Fruit fly (Drosophila melanogaster): ENCODE data around the gene CG4230.

CG4230 gene

DNA sequence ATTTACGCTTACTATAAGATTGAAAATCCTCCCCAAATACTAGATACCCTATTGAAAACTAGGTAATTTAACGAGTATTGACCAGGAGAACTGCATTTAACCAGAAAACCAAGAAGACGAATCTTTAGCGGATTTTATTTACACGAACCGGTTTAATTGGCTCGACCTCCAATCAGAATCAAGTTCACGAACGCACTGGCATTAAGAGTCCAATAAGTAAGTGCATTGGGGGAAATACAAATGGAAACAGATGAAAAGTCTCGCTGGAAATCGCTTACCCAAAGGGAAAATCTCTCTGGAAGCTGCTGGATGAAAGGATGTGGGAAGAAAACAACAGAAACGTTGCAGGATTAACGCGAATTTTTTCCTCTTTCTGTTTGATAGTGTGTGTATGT lies 3.4 kb upstream of the CG4230 start:
- no peak for TF ChIP-seq Ets21C (GFP tag; optimal IDR thresholded peaks at IDR 0.05)
- TF ChIP-seq CG6792 (GFP tag; optimal IDR thresholded peaks at IDR 0.05), result no peak
- TF ChIP-seq ss (GFP tag; optimal IDR thresholded peaks at IDR 0.05), result no peak
- TF ChIP-seq CG8319 (GFP tag; optimal IDR thresholded peaks at IDR 0.05), result no peak
- no peak for TF ChIP-seq CG34406 (GFP tag; optimal IDR thresholded peaks at IDR 0.05)
- TF ChIP-seq Ets96B (tag; optimal IDR thresholded peaks at IDR 0.05), result no peak
- TF ChIP-seq topi (GFP tag; optimal IDR thresholded peaks at IDR 0.05), result no peak
- TF ChIP-seq fkh (GFP tag; optimal IDR thresholded peaks at IDR 0.05), result no peak
- no peak for TF ChIP-seq Met (GFP tag; optimal IDR thresholded peaks at IDR 0.05)
- no peak for TF ChIP-seq CG11762 (GFP tag; optimal IDR thresholded peaks at IDR 0.05; ENCODE audit: insufficient read depth)
- TF ChIP-seq CG8632 (GFP tag; optimal IDR thresholded peaks at IDR 0.05), result no peak
- TF ChIP-seq dsx (GFP tag; optimal IDR thresholded peaks at IDR 0.05; ENCODE audit: poor library complexity, severe bottlenecking), result no peak
- TF ChIP-seq achi (GFP tag; optimal IDR thresholded peaks at IDR 0.05), result no peak
- no peak for TF ChIP-seq dac (GFP tag; optimal IDR thresholded peaks at IDR 0.05)
- no peak for TF ChIP-seq CG8119 (GFP tag; IDR thresholded peaks at IDR 0.05)
- TF ChIP-seq CG32006 (GFP tag; optimal IDR thresholded peaks at IDR 0.05), result no peak
- no peak for TF ChIP-seq fd85E (GFP tag; optimal IDR thresholded peaks at IDR 0.05)
- no peak for TF ChIP-seq CG3032 (tag; optimal IDR thresholded peaks at IDR 0.05)

DNA sequence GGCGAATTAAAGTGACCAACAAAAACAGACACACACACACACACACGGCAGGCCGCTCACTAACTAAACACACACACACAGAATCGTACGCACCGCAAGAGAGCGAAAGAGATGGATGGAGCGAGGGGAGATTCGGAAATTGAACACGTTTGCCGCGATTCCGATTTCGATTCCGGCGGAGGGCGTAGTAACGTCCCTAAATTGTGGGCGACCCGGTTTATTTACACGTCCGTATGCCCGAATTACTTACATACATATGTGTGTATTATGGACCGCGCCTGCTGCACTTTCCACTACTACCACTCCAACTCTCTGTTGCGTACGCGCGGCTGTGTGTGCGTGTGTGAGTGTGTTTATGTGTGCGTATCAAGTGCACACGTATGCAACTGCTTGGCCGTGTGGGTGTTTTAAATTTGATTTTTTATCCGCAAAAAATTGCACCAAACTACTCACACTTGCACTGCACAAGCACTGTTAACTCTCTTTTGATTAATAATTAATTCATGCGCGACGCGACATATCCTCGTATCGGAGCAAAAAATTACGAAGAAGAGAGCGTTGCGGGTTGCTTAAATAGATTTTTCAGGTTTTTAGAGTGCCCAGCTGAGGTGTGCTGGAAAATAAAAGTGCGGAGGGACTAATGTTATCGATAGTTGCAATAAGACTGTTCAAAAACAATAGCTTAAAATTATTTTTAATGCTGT lies 2.9 kb upstream of the CG4230 start, which contains the start of gene Pgant5:
TSS of gene Pgant5 (minus strand) at position 601 of the 704 bp plus-strand sequence.
- TF ChIP-seq Gug (GFP tag; IDR thresholded peaks at IDR 0.05) (no peak), CG6792 (GFP tag; optimal IDR thresholded peaks at IDR 0.05) (peak; percentile 10), CG6276 (GFP tag; optimal IDR thresholded peaks at IDR 0.05) (peak; percentile 13), Eip93F (GFP tag; optimal IDR thresholded peaks at IDR 0.05) (no peak), dac (GFP tag; optimal IDR thresholded peaks at IDR 0.05) (no peak), Eip78C (GFP tag) (peak; percentile 73), Hr38 (GFP tag; optimal IDR thresholded peaks at IDR 0.05) (no peak), dsx (GFP tag; optimal IDR thresholded peaks at IDR 0.05; ENCODE audit: poor library complexity, severe bottlenecking) (peak; percentile 26), OdsH (GFP tag; optimal IDR thresholded peaks at IDR 0.05) (no peak), net (GFP tag; optimal IDR thresholded peaks at IDR 0.05) (peak; percentile 20), spab (GFP tag; optimal IDR thresholded peaks at IDR 0.05) (no peak), eg (GFP tag; IDR thresholded peaks at IDR 0.05) (peak; percentile 32; the same call in 1 of the 3 replicates), esn (GFP tag; optimal IDR thresholded peaks at IDR 0.05) (peak; percentile 40), fd59A (GFP tag; optimal IDR thresholded peaks at IDR 0.05) (no peak), Sox14 (GFP tag; optimal IDR thresholded peaks at IDR 0.05) (peak; percentile 27), CG11902 (GFP tag; optimal IDR thresholded peaks at IDR 0.05) (no peak), CG10669 (GFP tag; optimal IDR thresholded peaks at IDR 0.05) (no peak), Met (GFP tag; optimal IDR thresholded peaks at IDR 0.05) (peak; percentile 15), CG34406 (GFP tag; optimal IDR thresholded peaks at IDR 0.05) (no peak), CG10631 (GFP tag; optimal IDR thresholded peaks at IDR 0.05) (no peak), fd85E (GFP tag; optimal IDR thresholded peaks at IDR 0.05) (no peak), salr (GFP tag; optimal IDR thresholded peaks at IDR 0.05) (peak in 1 of 2 experiments; percentile 2), achi (GFP tag; optimal IDR thresholded peaks at IDR 0.05) (no peak), Blimp-1 (GFP tag; optimal IDR thresholded peaks at IDR 0.05) (no peak), Ets96B (tag; optimal IDR thresholded peaks at IDR 0.05) (peak; percentile 9), CG11294 (GFP tag; IDR thresholded peaks at IDR 0.05) (no peak), Sox102F (GFP tag; optimal IDR thresholded peaks at IDR 0.05) (peak; percentile 45), CG3032 (tag; optimal IDR thresholded peaks at IDR 0.05) (no peak), CG7368 (GFP tag; optimal IDR thresholded peaks at IDR 0.05) (no peak), CG6808 (GFP tag; optimal IDR thresholded peaks at IDR 0.05) (peak; percentile 40), CG9139 (GFP tag; optimal IDR thresholded peaks at IDR 0.05) (no peak), lz (GFP tag; optimal IDR thresholded peaks at IDR 0.05) (peak; percentile 6), CG31627 (GFP tag; optimal IDR thresholded peaks at IDR 0.05) (no peak), acj6 (GFP tag; optimal IDR thresholded peaks at IDR 0.05) (no peak), CG8319 (GFP tag; optimal IDR thresholded peaks at IDR 0.05) (no peak), Sox15 (GFP tag; optimal IDR thresholded peaks at IDR 0.05) (no peak), CG32006 (GFP tag; optimal IDR thresholded peaks at IDR 0.05) (peak; percentile 17), vri (GFP tag; optimal IDR thresholded peaks at IDR 0.05) (peak; percentile 39), Lpt (GFP tag; optimal IDR thresholded peaks at IDR 0.05) (no peak), Ets21C (GFP tag; optimal IDR thresholded peaks at IDR 0.05) (no peak), cyc (GFP tag; optimal IDR thresholded peaks at IDR 0.05) (no peak), CG11762 (GFP tag; optimal IDR thresholded peaks at IDR 0.05; ENCODE audit: insufficient read depth) (no peak)
